Worm (Caenorhabditis elegans) whole organism, late embryonic: Measurements from ENCODE around the gene mbl-1.

ENCODE experiments used
- ahr-1 ChIP-seq: sonication (generic microtip); optimal IDR thresholded peaks from 2 replicates; lab custom pipeline; 2016; ENCODE audit warnings: missing genetic modification characterization, missing compliant biosample characterization
- ceh-34 ChIP-seq: sonication (generic microtip); optimal IDR thresholded peaks from 2 replicates; lab custom pipeline; 2016; ENCODE audit warnings: mild to moderate bottlenecking, missing genetic modification characterization, missing compliant biosample characterization
- elt-2 ChIP-seq: sonication (generic microtip); optimal IDR thresholded peaks from 2 replicates; lab custom pipeline; 2016; ENCODE audit warnings: missing genetic modification reagents, missing genetic modification characterization, missing compliant biosample characterization

ce11 chrX:17034773-17035172 lies 56.4 kb downstream of the mbl-1 start:
- no peak for TF ChIP-seq ahr-1 (tag; lab: Kevin White, UChicago)
- no peak for TF ChIP-seq elt-2
- TF ChIP-seq ceh-34: no peak
